Worm (Caenorhabditis elegans): Measurements from ENCODE around the gene nhr-141.

DNA sequence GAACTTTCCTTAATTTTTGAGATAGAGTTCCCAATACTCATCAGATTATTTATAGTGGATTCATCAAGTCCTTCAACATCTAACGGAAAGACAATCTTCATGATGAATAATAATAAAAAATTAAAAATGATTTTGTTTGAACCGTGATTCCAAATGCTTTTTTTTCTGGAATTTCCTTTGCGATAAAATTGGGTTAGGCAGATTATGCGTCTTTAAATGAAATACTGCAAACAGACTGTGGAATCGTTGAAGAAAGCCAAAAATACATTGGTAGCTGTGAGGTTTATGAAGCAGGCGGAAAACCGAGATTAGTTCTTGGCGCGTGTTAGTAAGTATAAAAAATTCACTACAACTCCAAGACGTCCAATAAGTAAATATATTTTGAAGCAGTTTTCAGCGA lies 17.9 kb upstream of the nhr-141 start, which contains the start of gene srw-68:
- TF ChIP-seq elt-3 (tag; optimal IDR thresholded peaks at IDR 0.05), result no peak
- no peak for TF ChIP-seq zip-8 (tag; optimal IDR thresholded peaks at IDR 0.05)
- TF ChIP-seq unc-62 (GFP tag; optimal IDR thresholded peaks at IDR 0.05), result no peak
- TF ChIP-seq mep-1 (tag; optimal IDR thresholded peaks at IDR 0.05), result no peak
- TF ChIP-seq blmp-1 (tag; optimal IDR thresholded peaks at IDR 0.05), result no peak
- TF ChIP-seq unc-39 (tag; optimal IDR thresholded peaks at IDR 0.05), result no peak
